Worm (Caenorhabditis elegans): ENCODE measurements around the gene alh-7.

Gene alh-7

DNA sequence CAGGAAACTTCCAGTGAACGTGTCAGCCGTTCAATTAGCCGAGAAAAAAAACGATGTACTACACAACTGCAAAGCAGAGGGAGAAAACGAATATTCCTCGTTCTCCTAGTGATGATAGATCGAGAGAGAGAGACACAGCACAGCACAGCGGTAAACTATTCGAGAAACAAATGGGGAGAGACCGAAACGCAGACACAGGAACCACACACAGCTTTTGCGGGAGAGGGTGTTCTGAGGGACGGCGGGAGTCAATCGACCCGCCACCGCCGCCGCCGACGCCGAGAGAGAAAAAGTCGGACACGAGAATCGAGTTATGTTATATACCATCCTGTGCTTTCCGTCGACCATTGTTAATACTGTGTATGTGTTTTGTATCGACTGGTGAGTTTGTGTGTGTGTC is 35.0 kb downstream of the alh-7 start (continued):
- TF ChIP-seq nhr-25 (tag; optimal IDR thresholded peaks at IDR 0.05; ENCODE audit: borderline replicate concordance, insufficient read depth), result no peak
- TF ChIP-seq hlh-11 (tag; optimal IDR thresholded peaks at IDR 0.05), result peak; percentile 75
- no peak for TF ChIP-seq lin-39 (tag; optimal IDR thresholded peaks at IDR 0.05)
- peak; percentile 69 for TF ChIP-seq aha-1 (tag)
- no peak for TF ChIP-seq daf-19 (GFP tag; conservative IDR thresholded peaks at IDR 0.05)
- no peak for TF ChIP-seq ZK337.2 (GFP tag; IDR thresholded peaks at IDR 0.05)
- TF ChIP-seq ceh-44 (GFP tag; IDR thresholded peaks at IDR 0.05), result no peak
- no peak for TF ChIP-seq unc-39 (tag; optimal IDR thresholded peaks at IDR 0.05)
- no peak for TF ChIP-seq lin-38 (GFP tag; IDR thresholded peaks at IDR 0.05)
- peak; percentile 33 for TF ChIP-seq nhr-77 (tag; optimal IDR thresholded peaks at IDR 0.05)
- no peak for TF ChIP-seq snpc-1.2 (GFP tag; IDR thresholded peaks at IDR 0.05)
- TF ChIP-seq unc-62 (GFP tag; optimal IDR thresholded peaks at IDR 0.05 in 1 of 2), result peak in 1 of 2 experiments; percentile 77
- no peak for TF ChIP-seq unc-62 (tag; optimal IDR thresholded peaks at IDR 0.05)
- no peak for TF ChIP-seq lir-3 (tag; optimal IDR thresholded peaks at IDR 0.05)
- TF ChIP-seq hif-1 (tag; optimal IDR thresholded peaks at IDR 0.05), result no peak
- TF ChIP-seq nhr-237 (tag; optimal IDR thresholded peaks at IDR 0.05), result no peak

DNA sequence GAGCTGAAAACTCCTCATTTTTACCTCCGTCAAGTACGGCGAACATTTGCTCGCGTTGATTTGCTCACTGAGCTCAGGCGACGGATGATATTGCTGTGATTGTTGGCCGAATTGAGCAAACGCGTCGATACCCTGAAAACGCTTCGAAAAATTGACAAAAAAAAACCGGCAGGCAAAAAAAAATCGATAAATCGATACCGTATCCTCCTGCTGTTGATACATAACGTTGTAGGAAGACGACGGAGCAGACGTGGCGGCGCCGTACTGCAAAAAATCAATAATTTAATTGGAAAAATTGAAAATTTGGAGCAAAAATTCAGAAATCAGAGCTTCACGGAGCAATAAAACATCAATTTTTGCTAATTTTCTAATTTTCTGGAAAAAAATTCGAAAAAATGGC is 36.7 kb downstream of the alh-7 start:
- TF ChIP-seq Y75B8A.6 (GFP tag; IDR thresholded peaks at IDR 0.05) (no peak), ceh-28 (tag; optimal IDR thresholded peaks at IDR 0.05) (peak; percentile 86), aha-1 (tag) (peak; percentile 15), zag-1 (tag; optimal IDR thresholded peaks at IDR 0.05) (no peak), lin-29 (GFP tag; IDR thresholded peaks at IDR 0.05) (no peak), gei-8 (GFP tag; optimal IDR thresholded peaks at IDR 0.05) (no peak)

DNA sequence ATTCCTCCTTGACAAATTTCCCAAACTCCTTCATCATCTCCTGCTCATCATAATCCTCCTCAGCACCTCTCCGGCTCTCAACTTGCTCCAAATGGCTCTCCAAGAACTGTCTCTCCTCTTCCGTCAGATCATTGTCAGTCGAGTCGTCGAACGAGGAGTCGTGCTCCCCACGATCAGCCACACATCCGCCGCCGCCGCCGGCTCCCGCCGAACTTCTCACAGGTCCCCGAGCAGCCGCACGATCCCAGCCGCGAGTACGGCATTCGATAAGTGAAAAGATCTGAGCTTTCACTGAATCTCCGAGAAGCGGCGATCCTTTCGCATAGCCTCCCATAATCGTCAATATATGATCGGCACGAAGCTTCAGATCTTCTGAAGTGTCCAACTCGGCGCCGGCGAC is 40.3 kb downstream of the alh-7 start:
- peak; percentile 92 for TF ChIP-seq set-16 (GFP tag; IDR thresholded peaks at IDR 0.05)
- no peak for TF ChIP-seq F10B5.3 (tag; optimal IDR thresholded peaks at IDR 0.05)
- TF ChIP-seq egl-43 (GFP tag; IDR thresholded peaks at IDR 0.05), result 0 out of 2 replicates have a peak, but pooled peaks have one; percentile 7

- TF ChIP-seq snpc-4 (tag; optimal IDR thresholded peaks at IDR 0.05), result no peak
- peak; percentile 99 for TF ChIP-seq hlh-30 (tag; optimal IDR thresholded peaks at IDR 0.05; ENCODE audit: insufficient read depth)
- no peak for TF ChIP-seq nhr-48 (tag; optimal IDR thresholded peaks at IDR 0.05)
- TF ChIP-seq daf-12 (tag; optimal IDR thresholded peaks at IDR 0.05), result no peak
- TF ChIP-seq jun-1 (tag; optimal IDR thresholded peaks at IDR 0.05), result no peak
- no peak for TF ChIP-seq ztf-7 (tag; optimal IDR thresholded peaks at IDR 0.05)
- TF ChIP-seq egl-43 (GFP tag; IDR thresholded peaks at IDR 0.05), result no peak
- no peak for TF ChIP-seq nhr-10 (tag; optimal IDR thresholded peaks at IDR 0.05)
- TF ChIP-seq nhr-111 (GFP tag; optimal IDR thresholded peaks at IDR 0.05), result no peak
- peak; percentile 79 for TF ChIP-seq lin-13 (GFP tag; optimal IDR thresholded peaks at IDR 0.05)
- peak; percentile 42 for TF ChIP-seq nhr-25 (tag; optimal IDR thresholded peaks at IDR 0.05; ENCODE audit: borderline replicate concordance, insufficient read depth)
- TF ChIP-seq unc-130 (GFP tag; optimal IDR thresholded peaks at IDR 0.05), result no peak
- TF ChIP-seq nhr-6 (tag; optimal IDR thresholded peaks at IDR 0.05), result peak; percentile 74
- TF ChIP-seq mep-1 (tag; optimal IDR thresholded peaks at IDR 0.05), result peak; percentile 88
- no peak for TF ChIP-seq unc-62 (GFP tag; optimal IDR thresholded peaks at IDR 0.05 in 1 of 2)
- TF ChIP-seq unc-62 (tag; optimal IDR thresholded peaks at IDR 0.05), result no peak
- TF ChIP-seq nhr-237 (tag; optimal IDR thresholded peaks at IDR 0.05), result no peak
- TF ChIP-seq lin-15B (tag; optimal IDR thresholded peaks at IDR 0.05), result peak; percentile 47
- no peak for TF ChIP-seq Y105C5A.15 (GFP tag; IDR thresholded peaks at IDR 0.05)
- TF ChIP-seq lin-1 (GFP tag; IDR thresholded peaks at IDR 0.05), result 0 out of 2 replicates have a peak, but pooled peaks have one; percentile 45
- TF ChIP-seq snpc-1.2 (GFP tag; IDR thresholded peaks at IDR 0.05), result no peak
- TF ChIP-seq egl-27 (tag; optimal IDR thresholded peaks at IDR 0.05), result no peak
- no peak for TF ChIP-seq php-3 (GFP tag; IDR thresholded peaks at IDR 0.05)
- peak in 1 of 2 experiments; percentile 70 for TF ChIP-seq hif-1 (tag; optimal IDR thresholded peaks at IDR 0.05)
- peak; percentile 92 for TF ChIP-seq nhr-28 (tag; optimal IDR thresholded peaks at IDR 0.05)
- TF ChIP-seq dve-1 (tag; optimal IDR thresholded peaks at IDR 0.05; ENCODE audit: insufficient read depth), result peak; percentile 89
- no peak for TF ChIP-seq duxl-1 (tag; optimal IDR thresholded peaks at IDR 0.05; ENCODE audit: poor library complexity)
- no peak for TF ChIP-seq lir-3 (tag; optimal IDR thresholded peaks at IDR 0.05)
- TF ChIP-seq pqm-1 (tag; optimal IDR thresholded peaks at IDR 0.05), result peak; percentile 43
- TF ChIP-seq nhr-76 (tag; optimal IDR thresholded peaks at IDR 0.05), result no peak
Measured at ce11 chrII:13447668-13448067, 43.9 kb downstream of the alh-7 start.

Data from whole organism, L4 larva.